Worm (Caenorhabditis elegans) whole organism, mixed stage, embryonic: ENCODE measurements around the gene gst-31.

ENCODE experiments used
- M03D4.4 ChIP-seq: sonication (generic microtip); optimal IDR thresholded peaks from 2 replicates; lab custom pipeline; 2017; ENCODE audit warnings: mild to moderate bottlenecking, missing genetic modification characterization, missing compliant biosample characterization
- bed-3 ChIP-seq: fragments of 200-800 bp; sonication (Bioruptor generic); optimal IDR thresholded peaks from 3 replicates; lab custom pipeline; 2018; ENCODE audit warnings: mild to moderate bottlenecking, missing genetic modification characterization, moderate library complexity, missing compliant biosample characterization
- blmp-1 ChIP-seq: fragments of 150-350 bp; optimal IDR thresholded peaks from 2 replicates; lab custom pipeline; 2014; ENCODE audit warnings: missing biosample characterization, missing genetic modification characterization
- ceh-39 ChIP-seq: fragments of 150-350 bp; optimal IDR thresholded peaks from 2 replicates; lab custom pipeline; 2014; ENCODE audit warnings: missing biosample characterization, missing genetic modification characterization
- ceh-43 ChIP-seq: fragments of 200-800 bp; sonication (Bioruptor generic); optimal IDR thresholded peaks from 2 replicates; lab custom pipeline; 2018; ENCODE audit warnings: mild to moderate bottlenecking, missing genetic modification characterization, moderate library complexity, missing compliant biosample characterization
- ceh-83 ChIP-seq: fragments of 200-800 bp; sonication (Bioruptor generic); optimal IDR thresholded peaks from 2 replicates; lab custom pipeline; 2018; ENCODE audit warnings: mild to moderate bottlenecking, missing genetic modification characterization, missing compliant biosample characterization
- ces-1 ChIP-seq: fragments of 150-350 bp; optimal IDR thresholded peaks from 2 replicates; lab custom pipeline; 2014; ENCODE audit warnings: missing biosample characterization, missing genetic modification reagents, missing genetic modification characterization
- cnd-1 ChIP-seq: fragments of 200-800 bp; sonication (Bioruptor generic); optimal IDR thresholded peaks from 2 replicates; lab custom pipeline; 2018; ENCODE audit warnings: mild to moderate bottlenecking, missing genetic modification characterization, missing compliant biosample characterization
- drap-1 ChIP-seq: fragments of 200-800 bp; sonication (Bioruptor generic); optimal IDR thresholded peaks from 3 replicates; lab custom pipeline; 2018; ENCODE audit warnings: mild to moderate bottlenecking, missing genetic modification characterization, missing compliant biosample characterization
- elt-1 ChIP-seq: sonication (generic microtip); optimal IDR thresholded peaks from 2 replicates; lab custom pipeline; 2017; ENCODE audit warnings: missing genetic modification characterization, mild to moderate bottlenecking, missing compliant biosample characterization, antibody characterized with exemption, moderate library complexity, borderline replicate concordance; ENCODE audit not compliant: insufficient read depth
- elt-3 ChIP-seq: fragments of 150-350 bp; optimal IDR thresholded peaks from 2 replicates; lab custom pipeline; 2014; ENCODE audit warnings: missing biosample characterization, missing genetic modification characterization
- flh-1 ChIP-seq: fragments of 200-800 bp; sonication (Bioruptor generic); optimal IDR thresholded peaks from 2 replicates; lab custom pipeline; 2018; ENCODE audit warnings: mild to moderate bottlenecking, missing genetic modification characterization, moderate library complexity, missing compliant biosample characterization
- ham-2 ChIP-seq: fragments of 200-800 bp; sonication (Bioruptor generic); optimal IDR thresholded peaks from 2 replicates; lab custom pipeline; 2018; ENCODE audit warnings: mild to moderate bottlenecking, missing genetic modification characterization, missing compliant biosample characterization
- lin-13 ChIP-seq: fragments of 150-350 bp; optimal IDR thresholded peaks from 2 replicates; lab custom pipeline; 2014; ENCODE audit warnings: missing biosample characterization, missing genetic modification characterization
- lin-32 ChIP-seq: fragments of 200-800 bp; sonication (Bioruptor generic); optimal IDR thresholded peaks from 2 replicates; lab custom pipeline; 2018; ENCODE audit warnings: mild to moderate bottlenecking, missing genetic modification characterization, missing compliant biosample characterization
- lsy-2 ChIP-seq: fragments of 150-350 bp; optimal IDR thresholded peaks from 2 replicates; lab custom pipeline; 2014; ENCODE audit warnings: missing biosample characterization, missing genetic modification characterization
- mab-5 ChIP-seq: fragments of 150-350 bp; optimal IDR thresholded peaks from 2 replicates; lab custom pipeline; 2014; ENCODE audit warnings: missing biosample characterization, missing genetic modification characterization
- mep-1 ChIP-seq: fragments of 150-350 bp; optimal IDR thresholded peaks from 2 replicates; lab custom pipeline; 2017; ENCODE audit warnings: missing biosample characterization, missing genetic modification reagents, missing genetic modification characterization, inconsistent platforms
- mls-2 ChIP-seq: sonication (generic microtip); optimal IDR thresholded peaks from 2 replicates; lab custom pipeline; 2016; ENCODE audit warnings: mild to moderate bottlenecking, missing genetic modification characterization, moderate library complexity, missing compliant biosample characterization
- nhr-12 ChIP-seq: fragments of 150-350 bp; optimal IDR thresholded peaks from 2 replicates; lab custom pipeline; 2014; ENCODE audit warnings: missing biosample characterization, missing genetic modification characterization
- nhr-237 ChIP-seq: fragments of 150-350 bp; optimal IDR thresholded peaks from 2 replicates; lab custom pipeline; 2014; ENCODE audit warnings: missing biosample characterization, missing genetic modification characterization
- nhr-76 ChIP-seq: sonication (generic microtip); optimal IDR thresholded peaks from 2 replicates; lab custom pipeline; 2017; ENCODE audit warnings: missing biosample characterization, missing genetic modification characterization
- pha-4 ChIP-seq: fragments of 150-350 bp; optimal IDR thresholded peaks from 2 replicates; lab custom pipeline; 2018; ENCODE audit warnings: missing biosample characterization, missing genetic modification reagents, missing genetic modification characterization
- sem-2 ChIP-seq: fragments of 200-800 bp; sonication (Bioruptor generic); optimal IDR thresholded peaks from 2 replicates; lab custom pipeline; 2018; ENCODE audit warnings: mild to moderate bottlenecking, missing genetic modification characterization, missing compliant biosample characterization
- sptf-1 ChIP-seq: sonication (generic microtip); optimal IDR thresholded peaks from 2 replicates; lab custom pipeline; 2017; ENCODE audit warnings: mild to moderate bottlenecking, missing genetic modification characterization, moderate library complexity, missing compliant biosample characterization
- tbx-8 ChIP-seq: fragments of 200-800 bp; sonication (Bioruptor generic); optimal IDR thresholded peaks from 2 replicates; lab custom pipeline; 2018; ENCODE audit warnings: mild to moderate bottlenecking, missing genetic modification characterization, moderate library complexity, missing compliant biosample characterization
- unc-120 ChIP-seq: sonication (generic microtip); optimal IDR thresholded peaks from 2 replicates; lab custom pipeline; 2017; ENCODE audit warnings: missing genetic modification characterization, missing compliant biosample characterization; ENCODE audit not compliant: poor library complexity, severe bottlenecking
- unc-39 ChIP-seq: fragments of 150-350 bp; optimal IDR thresholded peaks from 2 replicates; lab custom pipeline; 2014; ENCODE audit warnings: missing biosample characterization, missing genetic modification characterization
- unc-62 ChIP-seq: fragments of 150-350 bp; optimal IDR thresholded peaks from 2 replicates; lab custom pipeline; 2014; ENCODE audit warnings: missing biosample characterization, missing genetic modification reagents, missing genetic modification characterization
- zip-8 ChIP-seq: fragments of 150-350 bp; optimal IDR thresholded peaks from 2 replicates; lab custom pipeline; 2014; ENCODE audit warnings: missing biosample characterization, missing genetic modification characterization
- ztf-11 ChIP-seq: fragments of 150-350 bp; optimal IDR thresholded peaks from 2 replicates; lab custom pipeline; 2014; ENCODE audit warnings: missing biosample characterization, missing genetic modification characterization

The gst-31 gene

ce11 chrII:15165681-15166235 is 9.0 kb downstream of the gst-31 start, which contains the start of gene gst-27 (continued):
- TF ChIP-seq lsy-2 (tag; lab: Kevin White, UChicago) (peak; percentile 22), nhr-12 (tag; lab: Kevin White, UChicago) (peak; percentile 22), mep-1 (peak; percentile 51), lin-13 (tag; lab: Kevin White, UChicago) (peak; percentile 69), ceh-43 (GFP tag; lab: Kevin White, UChicago) (peak; percentile 79), bed-3 (GFP tag; lab: Kevin White, UChicago) (peak; percentile 72), ceh-83 (peak; percentile 87), blmp-1 (tag; lab: Kevin White, UChicago) (no peak), pha-4 (peak; percentile 49)

ce11 chrII:15164453-15164852 is 10.3 kb downstream of the gst-31 start, which contains the start of gene gst-26:
gst-26 (minus strand) TSS chrII:15164553.
- TF ChIP-seq nhr-237 = no peak
- TF ChIP-seq nhr-12 (tag; lab: Kevin White, UChicago) = no peak
- TF ChIP-seq drap-1 = no peak
- TF ChIP-seq unc-120 (tag; lab: Kevin White, UChicago) = no peak
- no peak for TF ChIP-seq tbx-8
- TF ChIP-seq M03D4.4 = no peak
- no peak for TF ChIP-seq sem-2 (GFP tag; lab: Kevin White, UChicago)
- no peak for TF ChIP-seq mls-2
- no peak for TF ChIP-seq elt-1
- TF ChIP-seq ces-1 (GFP tag; lab: Kevin White, UChicago) = no peak
- TF ChIP-seq unc-39 (tag; lab: Kevin White, UChicago) = no peak
- no peak for TF ChIP-seq flh-1 (GFP tag; lab: Kevin White, UChicago)
- TF ChIP-seq mep-1 = no peak
- no peak for TF ChIP-seq zip-8 (tag; lab: Kevin White, UChicago)
- no peak for TF ChIP-seq ceh-83
- no peak for TF ChIP-seq bed-3 (GFP tag; lab: Kevin White, UChicago)
- no peak for TF ChIP-seq unc-62 (GFP tag; lab: Kevin White, UChicago)

DNA sequence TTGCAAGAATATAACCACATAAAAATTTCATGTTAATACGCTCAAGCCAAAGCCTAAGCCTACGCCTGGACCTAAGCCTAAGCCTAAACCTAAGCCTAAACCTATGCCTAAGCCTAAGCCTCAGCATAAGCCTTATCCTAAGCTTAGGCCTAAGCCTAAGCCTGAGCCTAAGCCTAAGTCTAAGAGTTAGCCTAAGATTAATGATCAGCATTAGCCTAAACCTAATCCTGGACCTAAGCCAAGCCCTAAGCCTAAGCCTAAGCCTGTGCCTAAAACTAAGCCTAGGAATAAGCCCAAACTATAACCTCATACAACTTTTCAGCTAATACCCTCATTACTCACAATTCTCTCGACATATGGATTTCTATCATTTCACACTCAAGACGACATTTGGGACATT is 16.4 kb downstream of the gst-31 start:
- TF ChIP-seq M03D4.4 = no peak
- no peak for TF ChIP-seq mab-5 (tag; lab: Kevin White, UChicago)
- no peak for TF ChIP-seq drap-1
- TF ChIP-seq lin-32 = no peak
- no peak for TF ChIP-seq unc-39 (tag; lab: Kevin White, UChicago)
- no peak for TF ChIP-seq mls-2
- no peak for TF ChIP-seq cnd-1
- no peak for TF ChIP-seq bed-3 (GFP tag; lab: Kevin White, UChicago)
- no peak for TF ChIP-seq elt-3 (tag; lab: Kevin White, UChicago)
- TF ChIP-seq nhr-12 (tag; lab: Kevin White, UChicago) = no peak
- TF ChIP-seq, all 35 proteins: peak for 0

ce11 chrII:15157880-15158279 is 16.9 kb downstream of the gst-31 start, which contains the start of gene ptr-20:
ptr-20 (plus strand) TSS chrII:15158180.
- no peak for TF ChIP-seq unc-120 (tag; lab: Kevin White, UChicago)
- TF ChIP-seq ceh-39 (tag; lab: Kevin White, UChicago) = no peak
- TF ChIP-seq lsy-2 (tag; lab: Kevin White, UChicago) = no peak
- TF ChIP-seq sptf-1 (tag; lab: Kevin White, UChicago) = no peak
- no peak for TF ChIP-seq nhr-237
- TF ChIP-seq bed-3 (GFP tag; lab: Kevin White, UChicago) = no peak
- TF ChIP-seq pha-4 = no peak
- TF ChIP-seq ham-2 (GFP tag; lab: Kevin White, UChicago) = no peak
- no peak for TF ChIP-seq nhr-76 (tag; lab: Kevin White, UChicago)
- no peak for TF ChIP-seq ceh-83
- no peak for TF ChIP-seq unc-62 (GFP tag; lab: Kevin White, UChicago)
- TF ChIP-seq ceh-43 (GFP tag; lab: Kevin White, UChicago) = no peak
- no peak for TF ChIP-seq blmp-1 (tag; lab: Kevin White, UChicago)
- no peak for TF ChIP-seq mab-5 (tag; lab: Kevin White, UChicago)
- TF ChIP-seq mls-2 = no peak
- TF ChIP-seq ztf-11 (tag; lab: Kevin White, UChicago) = no peak
- no peak for TF ChIP-seq sem-2 (GFP tag; lab: Kevin White, UChicago)
- no peak for TF ChIP-seq unc-39 (tag; lab: Kevin White, UChicago)

DNA sequence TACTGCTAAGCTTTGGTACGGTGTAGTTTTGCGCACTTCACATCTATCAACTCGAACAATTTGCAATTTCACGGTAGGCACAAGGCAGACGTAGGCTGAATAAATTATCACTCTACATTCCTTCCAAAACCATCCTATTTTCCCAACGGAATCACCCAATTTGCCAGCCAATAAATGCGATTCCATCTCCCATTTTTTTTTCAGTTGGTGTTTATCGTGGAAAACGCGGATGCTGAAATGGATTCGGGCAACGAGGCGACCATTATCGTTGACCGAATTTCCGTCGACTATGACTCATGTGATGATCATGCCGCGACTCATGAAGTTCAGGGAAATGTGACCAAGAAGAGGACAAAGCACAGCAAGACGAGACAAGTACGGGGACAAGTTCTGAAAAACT is 26.3 kb downstream of the gst-31 start:
- no peak for TF ChIP-seq ham-2 (GFP tag; lab: Kevin White, UChicago)
- TF ChIP-seq elt-3 (tag; lab: Kevin White, UChicago) = no peak
- TF ChIP-seq mls-2 = no peak
- no peak for TF ChIP-seq unc-120 (tag; lab: Kevin White, UChicago)
- TF ChIP-seq ceh-43 (GFP tag; lab: Kevin White, UChicago) = no peak
- TF ChIP-seq cnd-1 = no peak
- no peak for TF ChIP-seq lin-32
- TF ChIP-seq sem-2 (GFP tag; lab: Kevin White, UChicago) = no peak
- TF ChIP-seq ztf-11 (tag; lab: Kevin White, UChicago) = no peak
- TF ChIP-seq lin-13 (tag; lab: Kevin White, UChicago) = no peak
- TF ChIP-seq elt-1 = no peak
- no peak for TF ChIP-seq nhr-237
- TF ChIP-seq ces-1 (GFP tag; lab: Kevin White, UChicago) = no peak
- TF ChIP-seq nhr-12 (tag; lab: Kevin White, UChicago) = no peak
- TF ChIP-seq, all 35 proteins: peak for 0
